Fruit fly (Drosophila melanogaster) whole organism, embryonic: ENCODE measurements around the gene lectin-29Ca.

Experiments used
- Aef1 ChIP-seq: fragments of 200-800 bp; sonication (Bioruptor generic); IDR thresholded peaks from 3 replicates; pipeline ENCODE4 v1.3.6; 2022; ENCODE audit warnings: missing biosample characterization, missing genetic modification characterization
- CG10321 ChIP-seq: fragments of 200-800 bp; sonication (Bioruptor generic); IDR thresholded peaks from 2 replicates; pipeline ENCODE4 v1.3.6; 2022; ENCODE audit warnings: missing biosample characterization, missing genetic modification characterization
- CG11247 ChIP-seq: fragments of 200-800 bp; sonication (Bioruptor generic); IDR thresholded peaks from 2 replicates; pipeline ENCODE4 v1.3.6; 2022; ENCODE audit warnings: missing biosample characterization, missing genetic modification characterization
- CG11723 ChIP-seq: fragments of 200-800 bp; sonication (Bioruptor generic); optimal IDR thresholded peaks from 2 replicates; lab custom pipeline; 2017; ENCODE audit warnings: missing biosample characterization, mild to moderate bottlenecking, missing genetic modification characterization
- CG12155 ChIP-seq: fragments of 200-800 bp; sonication (Bioruptor generic); optimal IDR thresholded peaks from 3 replicates; lab custom pipeline; 2016; ENCODE audit warnings: missing biosample characterization, missing genetic modification characterization
- CG13287 ChIP-seq: fragments of 200-800 bp; sonication (Bioruptor generic); IDR thresholded peaks from 2 replicates; pipeline ENCODE4 v1.3.6; 2022; ENCODE audit warnings: missing biosample characterization, missing genetic modification characterization; ENCODE audit not compliant: partially characterized antibody
- CG15011 ChIP-seq: fragments of 200-800 bp; sonication (Bioruptor generic); optimal IDR thresholded peaks from 3 replicates; lab custom pipeline; 2018; ENCODE audit warnings: missing biosample characterization, mild to moderate bottlenecking, missing genetic modification characterization
- CG15514 ChIP-seq: fragments of 200-800 bp; sonication (Bioruptor generic); optimal IDR thresholded peaks from 3 replicates; lab custom pipeline; 2017; ENCODE audit warnings: missing biosample characterization, missing genetic modification characterization, mild to moderate bottlenecking, moderate library complexity, missing genetic modification reagents
- CG1603 ChIP-seq: fragments of 200-800 bp; sonication (Bioruptor generic); optimal IDR thresholded peaks from 2 replicates; lab custom pipeline; 2019; ENCODE audit warnings: missing biosample characterization, mild to moderate bottlenecking, missing genetic modification characterization, moderate library complexity
- CG16815 ChIP-seq: fragments of 200-800 bp; sonication (Bioruptor generic); optimal IDR thresholded peaks from 3 replicates; lab custom pipeline; 2017; ENCODE audit warnings: missing biosample characterization, mild to moderate bottlenecking, missing genetic modification characterization
- CG18764 ChIP-seq: fragments of 200-800 bp; sonication (Bioruptor generic); optimal IDR thresholded peaks from 3 replicates; lab custom pipeline; 2016; ENCODE audit warnings: missing biosample characterization, missing genetic modification characterization
- CG2199 ChIP-seq: fragments of 200-800 bp; sonication (Bioruptor generic); IDR thresholded peaks from 3 replicates; pipeline ENCODE4 v1.3.6; 2022; ENCODE audit warnings: missing biosample characterization, missing genetic modification characterization
- CG2712 ChIP-seq: fragments of 200-800 bp; optimal IDR thresholded peaks from 3 replicates; lab custom pipeline; 2019; ENCODE audit warnings: missing biosample characterization, mild to moderate bottlenecking, missing genetic modification characterization, moderate library complexity
- CG32532 ChIP-seq: fragments of 200-800 bp; sonication (Bioruptor generic); IDR thresholded peaks from 2 replicates; pipeline ENCODE4 v1.3.6; 2022; ENCODE audit warnings: missing biosample characterization, missing genetic modification characterization
- CG3281 ChIP-seq: fragments of 200-800 bp; sonication (Bioruptor generic); optimal IDR thresholded peaks from 3 replicates; lab custom pipeline; 2017; ENCODE audit warnings: missing biosample characterization, mild to moderate bottlenecking, missing genetic modification characterization
- CG6254 ChIP-seq: fragments of 200-800 bp; sonication (Bioruptor generic); optimal IDR thresholded peaks from 3 replicates; lab custom pipeline; 2017; ENCODE audit warnings: mild to moderate bottlenecking, missing biosample characterization, missing genetic modification reagents, missing genetic modification characterization
- CG8359 ChIP-seq: fragments of 200-800 bp; sonication (Bioruptor generic); optimal IDR thresholded peaks from 2 replicates; lab custom pipeline; 2017; ENCODE audit warnings: missing biosample characterization, mild to moderate bottlenecking, missing genetic modification characterization, borderline replicate concordance
- CG8388 ChIP-seq: fragments of 200-800 bp; sonication (Bioruptor generic); optimal IDR thresholded peaks from 2 replicates; lab custom pipeline; 2019; ENCODE audit warnings: missing biosample characterization, mild to moderate bottlenecking, missing genetic modification characterization, moderate library complexity
- CG9932 ChIP-seq: fragments of 200-800 bp; sonication (Bioruptor generic); IDR thresholded peaks from 2 replicates; pipeline ENCODE4 v1.3.6; 2022; ENCODE audit warnings: missing biosample characterization, missing genetic modification characterization
- CrebB ChIP-seq: fragments of 200-800 bp; sonication (Bioruptor generic); optimal IDR thresholded peaks from 3 replicates; lab custom pipeline; 2018; ENCODE audit warnings: missing biosample characterization, mild to moderate bottlenecking, missing genetic modification characterization
- H15 ChIP-seq: fragments of 200-800 bp; sonication (Bioruptor generic); IDR thresholded peaks from 3 replicates; pipeline ENCODE4 v1.3.6; 2022; ENCODE audit warnings: missing biosample characterization, missing genetic modification characterization
- HHEX ChIP-seq: fragments of 200-800 bp; sonication (Bioruptor generic); optimal IDR thresholded peaks from 3 replicates; lab custom pipeline; 2017; ENCODE audit warnings: missing biosample characterization, mild to moderate bottlenecking, missing genetic modification characterization, missing genetic modification reagents
- Hmx ChIP-seq: fragments of 200-800 bp; sonication (Bioruptor generic); optimal IDR thresholded peaks from 2 replicates; lab custom pipeline; 2016; ENCODE audit warnings: missing biosample characterization, missing genetic modification characterization
- Hr78 ChIP-seq, 2 experiments: fragments of 200-800 bp in 1 of 2; fragments of >200 bp in 1 of 2; sonication (Bioruptor generic) in 1 of 2; optimal IDR thresholded peaks; 2 replicates each; lab custom pipeline; 2017 to 2019; ENCODE audit warnings: missing biosample characterization in 2 of 2, missing genetic modification characterization in 2 of 2, mild to moderate bottlenecking in 1 of 2, moderate library complexity in 1 of 2
- Kr ChIP-seq: fragments of 200-800 bp; sonication (Bioruptor generic); optimal IDR thresholded peaks from 2 replicates; lab custom pipeline; 2017; ENCODE audit warnings: missing biosample characterization, mild to moderate bottlenecking, missing genetic modification characterization
- PHDP ChIP-seq: fragments of 200-800 bp; sonication (Bioruptor generic); optimal IDR thresholded peaks from 3 replicates; lab custom pipeline; 2018; ENCODE audit warnings: missing biosample characterization, mild to moderate bottlenecking, missing genetic modification characterization, moderate library complexity
- Sin3A ChIP-seq: fragments of >200 bp; optimal IDR thresholded peaks from 2 replicates; lab custom pipeline; 2018
- Sry-δ ChIP-seq: fragments of 200-800 bp; sonication (Bioruptor generic); optimal IDR thresholded peaks from 2 replicates; lab custom pipeline; 2016; ENCODE audit warnings: missing biosample characterization, missing genetic modification characterization
- Ssrp ChIP-seq: fragments of 200-800 bp; sonication (Bioruptor generic); optimal IDR thresholded peaks from 2 replicates; lab custom pipeline; 2018; ENCODE audit warnings: missing biosample characterization, mild to moderate bottlenecking, missing genetic modification characterization, moderate library complexity
- ash1 ChIP-seq: fragments of 200-800 bp; sonication (Bioruptor generic); optimal IDR thresholded peaks from 2 replicates; lab custom pipeline; 2018; ENCODE audit warnings: missing biosample characterization, mild to moderate bottlenecking, missing genetic modification characterization
- crol ChIP-seq: fragments of 200-800 bp; sonication (Bioruptor generic); IDR thresholded peaks from 2 replicates; pipeline ENCODE4 v1.3.6; 2022; ENCODE audit warnings: missing biosample characterization, missing genetic modification characterization
- dimm ChIP-seq: fragments of 200-800 bp; sonication (Bioruptor generic); IDR thresholded peaks from 2 replicates; pipeline ENCODE4 v1.3.6; 2022; ENCODE audit warnings: missing biosample characterization, missing genetic modification characterization
- dmrt11E ChIP-seq: fragments of 200-800 bp; sonication (Bioruptor generic); optimal IDR thresholded peaks from 3 replicates; lab custom pipeline; 2018; ENCODE audit warnings: missing biosample characterization, mild to moderate bottlenecking, missing genetic modification characterization, moderate library complexity
- fd102C ChIP-seq: fragments of 200-800 bp; sonication (Bioruptor generic); optimal IDR thresholded peaks from 2 replicates; lab custom pipeline; 2018; ENCODE audit warnings: missing biosample characterization, mild to moderate bottlenecking, missing genetic modification characterization, moderate library complexity
- gem ChIP-seq: fragments of 200-800 bp; sonication (Bioruptor generic); optimal IDR thresholded peaks from 2 replicates; lab custom pipeline; 2019; ENCODE audit warnings: missing biosample characterization, mild to moderate bottlenecking, missing genetic modification characterization, moderate library complexity
- her ChIP-seq: fragments of 200-800 bp; sonication (Bioruptor generic); optimal IDR thresholded peaks from 2 replicates; lab custom pipeline; 2016; ENCODE audit warnings: missing biosample characterization, missing genetic modification characterization
- kay ChIP-seq: fragments of 200-800 bp; sonication (Bioruptor generic); optimal IDR thresholded peaks from 2 replicates; lab custom pipeline; 2016; ENCODE audit warnings: missing biosample characterization, missing genetic modification characterization
- knrl ChIP-seq: fragments of 200-800 bp; sonication (Bioruptor generic); IDR thresholded peaks from 3 replicates; pipeline ENCODE4 v1.3.6; 2022; ENCODE audit warnings: missing biosample characterization, missing genetic modification characterization; ENCODE audit not compliant: partially characterized antibody
- mam ChIP-seq: fragments of 200-800 bp; sonication (Bioruptor generic); optimal IDR thresholded peaks from 3 replicates; lab custom pipeline; 2016; ENCODE audit warnings: missing biosample characterization, missing genetic modification characterization
- nau ChIP-seq: fragments of 200-800 bp; sonication (Bioruptor generic); optimal IDR thresholded peaks from 3 replicates; lab custom pipeline; 2017; ENCODE audit warnings: missing biosample characterization, mild to moderate bottlenecking, missing genetic modification characterization, missing genetic modification reagents
- nmo ChIP-seq: fragments of 200-800 bp; sonication (Bioruptor generic); optimal IDR thresholded peaks from 2 replicates; lab custom pipeline; 2018; ENCODE audit warnings: missing biosample characterization, mild to moderate bottlenecking, missing genetic modification characterization, moderate library complexity
- onecut ChIP-seq: fragments of 200-800 bp; sonication (Bioruptor generic); IDR thresholded peaks from 2 replicates; pipeline ENCODE4 v1.3.6; 2022; ENCODE audit warnings: missing biosample characterization, missing genetic modification characterization
- otp ChIP-seq: fragments of 200-800 bp; sonication (Bioruptor generic); IDR thresholded peaks from 3 replicates; pipeline ENCODE4, ENCODE4 v1.3.6; 2022; ENCODE audit warnings: missing biosample characterization, missing genetic modification characterization
- pum ChIP-seq: fragments of 200-800 bp; sonication (Bioruptor generic); optimal IDR thresholded peaks from 2 replicates; lab custom pipeline; 2016; ENCODE audit warnings: missing biosample characterization, missing genetic modification characterization
- seq ChIP-seq: fragments of 200-800 bp; sonication (Bioruptor generic); IDR thresholded peaks from 2 replicates; pipeline ENCODE4 v1.3.6; 2022; ENCODE audit warnings: missing biosample characterization, missing genetic modification characterization
- sim ChIP-seq: fragments of 200-800 bp; sonication (Bioruptor generic); IDR thresholded peaks from 2 replicates; pipeline ENCODE4 v1.3.6; 2022; ENCODE audit warnings: missing biosample characterization, missing genetic modification characterization
- twi ChIP-seq: fragments of 200-800 bp; optimal IDR thresholded peaks from 2 replicates; lab custom pipeline; 2019; ENCODE audit warnings: missing biosample characterization, mild to moderate bottlenecking, missing genetic modification characterization, moderate library complexity
- wor ChIP-seq: fragments of 200-800 bp; sonication (Bioruptor generic); IDR thresholded peaks from 2 replicates; pipeline ENCODE4 v1.3.6; 2022; ENCODE audit warnings: missing biosample characterization, missing genetic modification characterization
- zf30C ChIP-seq: fragments of 200-800 bp; sonication (Bioruptor generic); optimal IDR thresholded peaks from 3 replicates; lab custom pipeline; 2018; ENCODE audit warnings: missing biosample characterization, mild to moderate bottlenecking, missing genetic modification characterization

Gene lectin-29Ca

dm6 chr2L:8362273-8362954 is 31.7 kb downstream of the lectin-29Ca start, which contains the start of gene CG7627 (continued):
- peak; percentile 27; the same call in 1 of the 2 replicates for TF ChIP-seq CG13287 (GFP tag; lab: Robert Waterston, UW)
- no peak for TF ChIP-seq Kr (GFP tag; lab: Kevin White, UChicago)
- peak; percentile 63 for TF ChIP-seq pum (GFP tag; lab: Kevin White, UChicago)
- TF ChIP-seq CG8359 = peak; percentile 39
- TF ChIP-seq nau (GFP tag; lab: Kevin White, UChicago) = peak; percentile 34
- peak; percentile 68 for TF ChIP-seq PHDP (tag; lab: Kevin White, UChicago)
- TF ChIP-seq CG12155 (GFP tag; lab: Kevin White, UChicago) = peak; percentile 53
- no peak for TF ChIP-seq fd102C
- TF ChIP-seq onecut (GFP tag; lab: Robert Waterston, UW) = peak; percentile 54
- peak; percentile 12 for TF ChIP-seq CG6254 (GFP tag; lab: Kevin White, UChicago)
- peak; percentile 47 for TF ChIP-seq wor (GFP tag; lab: Robert Waterston, UW)
- peak; percentile 70 for TF ChIP-seq her (GFP tag; lab: Kevin White, UChicago)
- no peak for TF ChIP-seq twi (tag; lab: Kevin White, UChicago)
- peak; percentile 53 for TF ChIP-seq CG15514
- TF ChIP-seq CG1603 (tag; lab: Kevin White, UChicago) = peak; percentile 80
- peak; percentile 88 for TF ChIP-seq CG32532 (GFP tag; lab: Robert Waterston, UW)
- TF ChIP-seq CG2199 (GFP tag; lab: Robert Waterston, UW) = no peak
- no peak for TF ChIP-seq Sin3A (lab: Kevin White, UChicago)
- peak; percentile 80 for TF ChIP-seq HHEX (GFP tag; lab: Kevin White, UChicago)
- TF ChIP-seq Hmx (GFP tag; lab: Kevin White, UChicago) = peak; percentile 20
- peak; percentile 88 for TF ChIP-seq CG11247 (GFP tag; lab: Robert Waterston, UW)
- no peak for TF ChIP-seq CG18764 (GFP tag; lab: Kevin White, UChicago)
- TF ChIP-seq Hr78 (GFP tag; optimal IDR thresholded peaks at IDR 0.05; lab: Kevin White, UChicago) = peak in 1 of 2 experiments; percentile 15
- TF ChIP-seq nmo (GFP tag; lab: Kevin White, UChicago) = peak; percentile 67
- peak; percentile 83 for TF ChIP-seq CG9932 (GFP tag; lab: Robert Waterston, UW)
- TF ChIP-seq CG15011 (GFP tag; lab: Kevin White, UChicago) = peak; percentile 1
- peak; percentile 64 for TF ChIP-seq CrebB (tag; lab: Kevin White, UChicago)
- TF ChIP-seq sim = peak; percentile 57
- TF ChIP-seq seq (GFP tag; lab: Robert Waterston, UW) = peak; percentile 71
- TF ChIP-seq dimm (GFP tag; lab: Robert Waterston, UW) = peak; percentile 70; the same call in 1 of the 2 replicates
- TF ChIP-seq gem (tag; lab: Kevin White, UChicago) = peak; percentile 83
- TF ChIP-seq ash1 (GFP tag; lab: Kevin White, UChicago) = no peak
- peak; percentile 62 for TF ChIP-seq dmrt11E (tag; lab: Kevin White, UChicago)
- TF ChIP-seq CG10321 (GFP tag; lab: Robert Waterston, UW) = no peak
- peak; percentile 84 for TF ChIP-seq mam
- TF ChIP-seq H15 = no peak; the same call in 2 of the 3 replicates
- TF ChIP-seq CG11723 (GFP tag; lab: Kevin White, UChicago) = peak; percentile 50
- TF ChIP-seq otp (GFP tag; lab: Robert Waterston, UW) = 0 out of 3 replicates have a peak, but pooled peaks have one; percentile 59
- peak; percentile 75 for TF ChIP-seq Aef1
- TF ChIP-seq Ssrp = peak; percentile 61
- TF ChIP-seq crol (GFP tag; lab: Robert Waterston, UW) = no peak
- TF ChIP-seq knrl (GFP tag; lab: Robert Waterston, UW) = no peak
- peak; percentile 31 for TF ChIP-seq kay
- peak; percentile 55 for TF ChIP-seq CG8388
- peak; percentile 81 for TF ChIP-seq CG3281
- no peak for TF ChIP-seq zf30C (GFP tag; lab: Kevin White, UChicago)
- peak; percentile 79 for TF ChIP-seq CG2712 (tag; lab: Kevin White, UChicago)
- TF ChIP-seq Sry-δ (GFP tag; lab: Kevin White, UChicago) = peak; percentile 48
- TF ChIP-seq CG16815 (GFP tag; lab: Kevin White, UChicago) = peak; percentile 76
